Worm (Caenorhabditis elegans) whole organism, young adult: ENCODE data around the gene hizr-1.

Experiments
- F37B4.10 ChIP-seq: fragments of 200-800 bp; sonication (Bioruptor generic); IDR thresholded peaks from 2 replicates; pipeline ENCODE4 v1.3.6; 2022; ENCODE audit warnings: missing genetic modification characterization, missing compliant biosample characterization
- F39B2.1 ChIP-seq: fragments of 200-800 bp; sonication (Bioruptor generic); IDR thresholded peaks from 2 replicates; pipeline ENCODE4 v1.3.6; 2022; ENCODE audit warnings: missing genetic modification reagents, missing genetic modification characterization, missing compliant biosample characterization
- F49E8.2 ChIP-seq: sonication (generic microtip); optimal IDR thresholded peaks from 3 replicates; lab custom pipeline; 2017; ENCODE audit warnings: missing genetic modification characterization, mild to moderate bottlenecking, missing compliant biosample characterization, antibody characterized with exemption, moderate library complexity; ENCODE audit not compliant: insufficient read depth
- F57C9.4 ChIP-seq: sonication (generic microtip); optimal IDR thresholded peaks from 2 replicates; lab custom pipeline; 2017; ENCODE audit warnings: mild to moderate bottlenecking, missing genetic modification characterization, missing compliant biosample characterization
- T26A5.8 ChIP-seq: sonication (generic microtip); optimal IDR thresholded peaks from 2 replicates; lab custom pipeline; 2016; ENCODE audit warnings: missing genetic modification characterization, missing compliant biosample characterization
- Y56A3A.18 ChIP-seq: fragments of 200-800 bp; sonication (Bioruptor generic); IDR thresholded peaks from 2 replicates; pipeline ENCODE4 v1.3.6; 2022; ENCODE audit warnings: missing genetic modification reagents, missing genetic modification characterization, missing compliant biosample characterization
- Y67H2A.10 ChIP-seq: fragments of 200-800 bp; sonication (Bioruptor generic); conservative IDR thresholded peaks from 2 replicates; pipeline ENCODE4 v1.3.6; 2022; ENCODE audit warnings: missing genetic modification reagents, missing genetic modification characterization, missing compliant biosample characterization
- ama-1 ChIP-seq, 3 experiments: fragments of 150-350 bp in 1 of 3; sonication (generic microtip) in 2 of 3; optimal IDR thresholded peaks; 2 replicates each; lab custom pipeline; 2014 to 2018; ENCODE audit warnings: missing biosample characterization in 2 of 3, missing genetic modification characterization in 2 of 3, missing genetic modification reagents in 2 of 3
- atf-7 ChIP-seq: sonication (generic microtip); optimal IDR thresholded peaks from 2 replicates; lab custom pipeline; 2017; ENCODE audit warnings: mild to moderate bottlenecking, missing genetic modification characterization, missing compliant biosample characterization
- attf-5 ChIP-seq: fragments of 200-800 bp; sonication (Bioruptor generic); optimal IDR thresholded peaks from 2 replicates; lab custom pipeline; 2018; ENCODE audit warnings: mild to moderate bottlenecking, missing genetic modification characterization, missing compliant biosample characterization
- bed-2 ChIP-seq: fragments of 200-800 bp; sonication (Bioruptor generic); IDR thresholded peaks from 2 replicates; pipeline ENCODE4 v1.3.6; 2022; ENCODE audit warnings: missing genetic modification reagents, missing genetic modification characterization, missing compliant biosample characterization
- ceh-27 ChIP-seq: fragments of 200-800 bp; sonication (Bioruptor generic); optimal IDR thresholded peaks from 2 replicates; lab custom pipeline; 2018; ENCODE audit warnings: mild to moderate bottlenecking, missing genetic modification characterization, moderate library complexity, missing compliant biosample characterization
- ceh-58 ChIP-seq: fragments of 200-800 bp; sonication (Bioruptor generic); IDR thresholded peaks from 2 replicates; pipeline ENCODE4 v1.3.6; 2022; ENCODE audit warnings: missing genetic modification characterization, missing compliant biosample characterization
- dpl-1 ChIP-seq: fragments of 150-350 bp; optimal IDR thresholded peaks from 2 replicates; lab custom pipeline; 2014; ENCODE audit warnings: missing biosample characterization, missing genetic modification reagents, missing genetic modification characterization
- hmg-1.2 ChIP-seq: fragments of 200-800 bp; sonication (Bioruptor generic); IDR thresholded peaks from 2 replicates; pipeline ENCODE4 v1.3.6; 2022; ENCODE audit warnings: missing genetic modification reagents, missing genetic modification characterization, missing compliant biosample characterization
- hrde-1 ChIP-seq: sonication (generic microtip); optimal IDR thresholded peaks from 2 replicates; lab custom pipeline; 2016; ENCODE audit warnings: missing genetic modification characterization, mild to moderate bottlenecking, missing compliant biosample characterization, moderate library complexity, missing genotype, missing genetic modification reagents, borderline replicate concordance
- lin-54 ChIP-seq: fragments of 200-800 bp; sonication (Bioruptor generic); optimal IDR thresholded peaks from 2 replicates; lab custom pipeline; 2018; ENCODE audit warnings: mild to moderate bottlenecking, missing genetic modification characterization, missing compliant biosample characterization
- madf-10 ChIP-seq: sonication (generic microtip); optimal IDR thresholded peaks from 2 replicates; lab custom pipeline; 2016; ENCODE audit warnings: mild to moderate bottlenecking, missing genetic modification characterization, missing compliant biosample characterization
- mel-28 ChIP-seq: sonication (generic microtip); optimal IDR thresholded peaks from 2 replicates; lab custom pipeline; 2016; ENCODE audit warnings: borderline replicate concordance, mild to moderate bottlenecking, missing genetic modification characterization, missing compliant biosample characterization
- mxl-1 ChIP-seq: sonication (generic microtip); optimal IDR thresholded peaks from 2 replicates; lab custom pipeline; 2016; ENCODE audit warnings: missing genetic modification characterization, missing compliant biosample characterization
- nhr-120 ChIP-seq: fragments of 200-800 bp; sonication (Bioruptor generic); IDR thresholded peaks from 2 replicates; pipeline ENCODE4 v1.3.6; 2022; ENCODE audit warnings: missing genetic modification characterization, missing compliant biosample characterization
- nhr-179 ChIP-seq: sonication (generic microtip); optimal IDR thresholded peaks from 2 replicates; lab custom pipeline; 2016; ENCODE audit warnings: mild to moderate bottlenecking, missing genetic modification characterization, missing compliant biosample characterization
- nhr-80 ChIP-seq: sonication (generic microtip); optimal IDR thresholded peaks from 2 replicates; lab custom pipeline; 2016; ENCODE audit warnings: missing genetic modification characterization, missing compliant biosample characterization
- rcor-1 ChIP-seq: fragments of 200-800 bp; sonication (Bioruptor generic); IDR thresholded peaks from 2 replicates; pipeline ENCODE4 v1.3.6; 2022; ENCODE audit warnings: missing genetic modification reagents, missing genetic modification characterization, missing compliant biosample characterization
- rpc-1 ChIP-seq, 2 experiments: fragments of 150-350 bp in 1 of 2; sonication (generic microtip) in 1 of 2; optimal IDR thresholded peaks; 2 replicates each; lab custom pipeline; 2014 to 2018; ENCODE audit warnings: missing biosample characterization in 1 of 2, missing genetic modification characterization in 1 of 2, missing genetic modification reagents in 1 of 2, missing genotype in 1 of 2
- somi-1 ChIP-seq: fragments of 200-800 bp; sonication (Bioruptor generic); optimal IDR thresholded peaks from 2 replicates; lab custom pipeline; 2018; ENCODE audit warnings: mild to moderate bottlenecking, missing genetic modification characterization, missing compliant biosample characterization
- tbp1 ChIP-seq: fragments of 200-800 bp; sonication (Bioruptor generic); optimal IDR thresholded peaks from 2 replicates; lab custom pipeline; 2018; ENCODE audit warnings: mild to moderate bottlenecking, missing genetic modification characterization, missing compliant biosample characterization
- unc-130 ChIP-seq: sonication (generic microtip); optimal IDR thresholded peaks from 2 replicates; lab custom pipeline; 2016; ENCODE audit warnings: missing genetic modification reagents, missing genetic modification characterization, missing compliant biosample characterization
- zfh-2 ChIP-seq: fragments of 200-800 bp; sonication (Bioruptor generic); conservative IDR thresholded peaks from 2 replicates; pipeline ENCODE4 v1.3.6; 2022; ENCODE audit warnings: missing genetic modification reagents, missing genetic modification characterization, missing compliant biosample characterization
- zim-3 ChIP-seq: sonication (generic microtip); optimal IDR thresholded peaks from 2 replicates; lab custom pipeline; 2017; ENCODE audit warnings: mild to moderate bottlenecking, missing genetic modification characterization, moderate library complexity, missing compliant biosample characterization
- ztf-22 ChIP-seq: fragments of 200-800 bp; sonication (Bioruptor generic); optimal IDR thresholded peaks from 2 replicates; lab custom pipeline; 2018; ENCODE audit warnings: mild to moderate bottlenecking, missing genetic modification characterization, moderate library complexity, missing compliant biosample characterization
- ztf-26 ChIP-seq: sonication (generic microtip); optimal IDR thresholded peaks from 2 replicates; lab custom pipeline; 2017; ENCODE audit warnings: missing genetic modification characterization, missing compliant biosample characterization
- ztf-3 ChIP-seq: fragments of 200-800 bp; sonication (Bioruptor generic); optimal IDR thresholded peaks from 2 replicates; lab custom pipeline; 2018; ENCODE audit warnings: mild to moderate bottlenecking, missing genetic modification characterization, missing compliant biosample characterization

hizr-1 gene

DNA sequence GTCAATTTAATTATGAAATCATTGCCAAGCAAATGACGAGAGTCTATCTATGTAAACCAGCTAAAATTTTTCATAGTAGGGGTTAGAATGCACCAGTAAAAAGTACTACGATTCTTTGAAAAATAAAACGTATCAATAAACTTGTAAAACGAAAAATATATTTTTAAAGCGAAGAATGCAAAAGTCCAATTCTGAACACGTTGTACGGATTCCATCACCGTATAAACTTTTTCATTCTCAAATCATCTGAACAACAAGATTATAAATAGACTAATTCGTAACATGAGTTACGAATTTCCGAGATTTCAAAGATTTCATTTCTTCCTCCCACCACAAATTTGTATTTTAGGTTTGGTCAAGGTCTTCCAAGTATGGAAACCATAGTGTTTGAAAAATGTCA is 1.3 kb upstream of the hizr-1 start, which contains the start of gene nlp-57:
TSS of gene nlp-57 (plus strand) at position 301 of the 400 bp plus-strand sequence.
- TF ChIP-seq zfh-2 (GFP tag; lab: Robert Waterston, UW) = no peak
- no peak for TF ChIP-seq ztf-3
- TF ChIP-seq ztf-22 = no peak
- no peak for TF ChIP-seq F39B2.1
- no peak for TF ChIP-seq dpl-1 (GFP tag; lab: Kevin White, UChicago)
- TF ChIP-seq tbp1 = no peak
- no peak for TF ChIP-seq rcor-1 (GFP tag; lab: Robert Waterston, UW)
- TF ChIP-seq Y56A3A.18 (GFP tag; lab: Robert Waterston, UW) = no peak
- TF ChIP-seq T26A5.8 = no peak
- no peak for TF ChIP-seq unc-130 (GFP tag; lab: Kevin White, UChicago)
- TF ChIP-seq, all 124 proteins: peak for 0

DNA sequence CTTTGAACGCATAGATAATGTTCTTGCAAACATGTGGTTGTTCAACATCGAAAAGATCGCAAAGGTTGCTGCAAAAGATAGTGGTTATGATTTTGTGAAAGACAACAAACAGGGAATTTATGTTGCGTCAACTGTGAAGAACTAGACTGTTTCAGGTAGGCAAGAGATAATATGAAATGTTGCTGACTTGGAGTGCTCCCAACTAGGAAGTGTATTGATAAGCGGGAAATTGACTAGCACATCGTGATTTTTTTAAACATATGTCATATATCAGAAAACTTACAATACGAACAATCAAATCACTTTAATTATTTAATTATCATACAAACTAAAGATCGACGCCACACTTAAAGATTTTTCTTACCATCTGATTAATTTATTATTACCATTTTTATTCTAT is 5.1 kb downstream of the hizr-1 start:
- no peak for TF ChIP-seq lin-54 (GFP tag; lab: Kevin White, UChicago)
- no peak for TF ChIP-seq ama-1 (optimal IDR thresholded peaks at IDR 0.05; lab: Kevin White, UChicago)
- no peak for TF ChIP-seq ama-1 (GFP tag; optimal IDR thresholded peaks at IDR 0.05; lab: Kevin White, UChicago)
- peak; percentile 41 for TF ChIP-seq nhr-80 (tag; lab: Kevin White, UChicago)

DNA sequence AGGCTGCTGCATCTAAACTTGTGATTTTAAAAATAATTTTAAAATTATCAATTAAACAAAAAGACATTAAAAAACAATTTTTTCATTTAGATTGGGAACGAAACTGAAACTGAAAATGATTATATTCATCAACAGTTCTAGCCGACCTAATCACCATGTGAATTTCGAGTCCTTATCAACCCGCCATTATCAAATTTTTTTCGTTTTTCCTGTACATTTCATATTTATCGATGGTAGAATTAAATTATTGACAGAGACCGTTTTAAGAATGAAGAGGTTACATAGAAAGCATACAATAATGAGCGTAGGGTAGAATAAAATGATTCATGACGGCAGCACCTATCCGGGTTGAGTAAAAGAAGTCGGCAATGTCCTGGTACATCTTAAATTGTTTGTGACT is 6.2 kb downstream of the hizr-1 start, which contains the start of gene asm-2:
TSS of gene asm-2 (minus strand) at position 12 of the 400 bp plus-strand sequence.
- TF ChIP-seq ztf-26 (tag; lab: Kevin White, UChicago) (no peak), nhr-80 (tag; lab: Kevin White, UChicago) (peak; percentile 83), nhr-120 (GFP tag; lab: Robert Waterston, UW) (no peak), madf-10 (tag; lab: Kevin White, UChicago) (no peak), nhr-179 (tag; lab: Kevin White, UChicago) (no peak), F37B4.10 (GFP tag; lab: Robert Waterston, UW) (no peak)

DNA sequence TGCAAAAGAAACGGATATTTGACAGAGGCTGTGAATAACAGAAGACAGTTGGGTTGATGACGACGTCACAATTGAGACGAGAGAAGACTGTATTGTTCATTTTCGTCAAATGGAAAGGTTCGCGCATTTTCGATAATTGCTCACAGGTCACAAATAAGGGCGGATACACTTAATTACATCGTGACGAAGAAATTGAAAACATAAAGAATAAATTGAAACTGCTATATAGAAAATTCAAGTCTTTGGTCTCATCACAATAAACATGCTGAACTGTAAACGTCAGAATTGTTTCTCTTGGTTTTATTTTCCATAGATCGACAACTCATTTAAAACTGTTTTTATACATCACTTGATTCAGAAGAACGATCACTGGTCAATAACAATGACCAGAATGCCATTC is 8.7 kb downstream of the hizr-1 start, which contains the start of gene ZK455.5:
TSS of gene ZK455.5 (minus strand) at position 101 of the 400 bp plus-strand sequence.
- TF ChIP-seq tbp1 (no peak), attf-5 (GFP tag; lab: Kevin White, UChicago) (no peak), atf-7 (tag; lab: Kevin White, UChicago) (no peak), hrde-1 (tag; lab: Kevin White, UChicago) (no peak), ceh-58 (no peak), mxl-1 (tag; lab: Kevin White, UChicago) (no peak), F49E8.2 (tag; lab: Kevin White, UChicago) (no peak), unc-130 (GFP tag; lab: Kevin White, UChicago) (no peak), rpc-1 (optimal IDR thresholded peaks at IDR 0.05; lab: Kevin White, UChicago) (no peak), rpc-1 (tag; optimal IDR thresholded peaks at IDR 0.05; lab: Kevin White, UChicago) (no peak), mel-28 (no peak), hmg-1.2 (GFP tag; lab: Robert Waterston, UW) (no peak), F57C9.4 (tag; lab: Kevin White, UChicago) (no peak), ceh-27 (GFP tag; lab: Kevin White, UChicago) (no peak), bed-2 (GFP tag; lab: Robert Waterston, UW) (no peak), zim-3 (tag; lab: Kevin White, UChicago) (no peak), ztf-22 (no peak), Y67H2A.10 (no peak), somi-1 (no peak), Y56A3A.18 (GFP tag; lab: Robert Waterston, UW) (no peak)
